Comparison of ENCODE assay signal across 3 fruit fly cellular contexts in genomic region chrX:5418555-5419044, dm6.
A peak's percentile ranks its signal among the peaks of the same experiment; 100 is the strongest.
TF ChIP-seq lines count a peak whose summit lies in the region.

No protein-coding gene starts in this region.

- TF ChIP-seq CTCF in whole organism, embryonic (GFP tag; optimal IDR thresholded peaks at IDR 0.05; lab: Kevin White, UChicago): no peak

TF ChIP-seq in whole organism, adult, 20 proteins besides CTCF, POLR2A, EP300 and RAD21:
- TF ChIP-seq kay (GFP tag; lab: Kevin White, UChicago; ENCODE audit: borderline replicate concordance) (peak; percentile 59), cnc (optimal IDR thresholded peaks at IDR 0.05; lab: Kevin White, UChicago) (peak; percentile 81 to 83), bab1 (GFP tag; optimal IDR thresholded peaks at IDR 0.05; lab: Kevin White, UChicago) (no peak)
TF ChIP-seq in whole organism, adult: peak in this region for 2.

TF ChIP-seq in whole organism, embryonic, 481 proteins besides CTCF, POLR2A, EP300 and RAD21 (continues in another document):
- TF ChIP-seq CG11085 (GFP tag; IDR thresholded peaks at IDR 0.05; lab: Robert Waterston, UW) (no peak), CG7745 (tag; optimal IDR thresholded peaks at IDR 0.05; lab: Kevin White, UChicago) (no peak), trem (tag; optimal IDR thresholded peaks at IDR 0.05; lab: Kevin White, UChicago) (no peak), trh (GFP tag; optimal IDR thresholded peaks at IDR 0.05; lab: Kevin White, UChicago) (no peak), gem (tag; optimal IDR thresholded peaks at IDR 0.05; lab: Kevin White, UChicago) (no peak), CG7928 (GFP tag; optimal IDR thresholded peaks at IDR 0.05; lab: Kevin White, UChicago) (no peak), Aef1 (GFP tag; IDR thresholded peaks at IDR 0.05; lab: Robert Waterston, UW) (no peak), CG8290 (GFP tag; optimal IDR thresholded peaks at IDR 0.05; lab: Kevin White, UChicago) (no peak), CG8290 (tag; optimal IDR thresholded peaks at IDR 0.05; lab: Kevin White, UChicago) (no peak), fd3F (GFP tag; optimal IDR thresholded peaks at IDR 0.05; lab: Kevin White, UChicago) (no peak), Sox100B (GFP tag; optimal IDR thresholded peaks at IDR 0.05; lab: Kevin White, UChicago) (no peak), Lhr (GFP tag; optimal IDR thresholded peaks at IDR 0.05; lab: Kevin White, UChicago) (no peak), CkIIα-i1 (GFP tag; IDR thresholded peaks at IDR 0.05; lab: Robert Waterston, UW) (no peak), NfI (GFP tag; optimal IDR thresholded peaks at IDR 0.05; lab: Kevin White, UChicago) (no peak), B-H2 (GFP tag; optimal IDR thresholded peaks at IDR 0.05; lab: Kevin White, UChicago) (no peak), D (optimal IDR thresholded peaks at IDR 0.05; lab: Kevin White, UChicago) (no peak), D (GFP tag; optimal IDR thresholded peaks at IDR 0.05; lab: Kevin White, UChicago) (no peak), crol (GFP tag; IDR thresholded peaks at IDR 0.05; lab: Robert Waterston, UW) (peak; percentile 6; the same call in 1 of the 2 replicates), cato (GFP tag; optimal IDR thresholded peaks at IDR 0.05; lab: Kevin White, UChicago; ENCODE audit: borderline replicate concordance) (no peak), Atf-2 (GFP tag; optimal IDR thresholded peaks at IDR 0.05; lab: Kevin White, UChicago) (no peak), wek (GFP tag; optimal IDR thresholded peaks at IDR 0.05; lab: Kevin White, UChicago) (no peak), Awh (GFP tag; IDR thresholded peaks at IDR 0.05; lab: Robert Waterston, UW) (0 out of 2 replicates have a peak, but pooled peaks have one; percentile 8), Mes4 (GFP tag; optimal IDR thresholded peaks at IDR 0.05; lab: Kevin White, UChicago) (no peak), CG18619 (GFP tag; optimal IDR thresholded peaks at IDR 0.05; lab: Kevin White, UChicago) (no peak), CG1233 (GFP tag; optimal IDR thresholded peaks at IDR 0.05; lab: Kevin White, UChicago) (no peak), slou (GFP tag; optimal IDR thresholded peaks at IDR 0.05; lab: Kevin White, UChicago) (no peak), CG3163 (GFP tag; optimal IDR thresholded peaks at IDR 0.05; lab: Kevin White, UChicago) (peak; percentile 73), tap (tag; optimal IDR thresholded peaks at IDR 0.05; lab: Kevin White, UChicago) (no peak), Sry-β (GFP tag; optimal IDR thresholded peaks at IDR 0.05; lab: Kevin White, UChicago) (no peak), Dad (GFP tag; optimal IDR thresholded peaks at IDR 0.05; lab: Kevin White, UChicago) (no peak), mld (GFP tag; IDR thresholded peaks at IDR 0.05; lab: Robert Waterston, UW; ENCODE audit: partially characterized antibody) (0 out of 3 replicates have a peak, but pooled peaks have one; percentile 39), twi (tag; optimal IDR thresholded peaks at IDR 0.05; lab: Kevin White, UChicago) (no peak), CG12744 (GFP tag; optimal IDR thresholded peaks at IDR 0.05; lab: Kevin White, UChicago) (no peak), Hr51 (GFP tag; optimal IDR thresholded peaks at IDR 0.05; lab: Kevin White, UChicago) (no peak), BEAF-32 (GFP tag; optimal IDR thresholded peaks at IDR 0.05; lab: Kevin White, UChicago) (no peak), CG14014 (GFP tag; IDR thresholded peaks at IDR 0.05; lab: Robert Waterston, UW) (no peak), insv (GFP tag; optimal IDR thresholded peaks at IDR 0.05; lab: Kevin White, UChicago) (no peak), CG6654 (GFP tag; optimal IDR thresholded peaks at IDR 0.05; lab: Kevin White, UChicago) (no peak), CG5245 (GFP tag; optimal IDR thresholded peaks at IDR 0.05; lab: Kevin White, UChicago) (no peak), CG1792 (GFP tag; optimal IDR thresholded peaks at IDR 0.05; lab: Kevin White, UChicago) (no peak), Trl (optimal IDR thresholded peaks at IDR 0.05; lab: Kevin White, UChicago) (peak in 1 of 2 experiments; percentile 39), Trl (GFP tag; optimal IDR thresholded peaks at IDR 0.05; lab: Kevin White, UChicago) (no peak), slp2 (GFP tag; optimal IDR thresholded peaks at IDR 0.05; lab: Kevin White, UChicago) (no peak), stwl (tag; optimal IDR thresholded peaks at IDR 0.05; lab: Kevin White, UChicago) (no peak), nom (GFP tag; optimal IDR thresholded peaks at IDR 0.05; lab: Kevin White, UChicago) (peak; percentile 28), Hr3 (GFP tag; optimal IDR thresholded peaks at IDR 0.05; lab: Kevin White, UChicago) (no peak)

TF ChIP-seq in whole organism, prepupa, 60 proteins besides CTCF, POLR2A, EP300 and RAD21:
- TF ChIP-seq svp (GFP tag; lab: Kevin White, UChicago) (peak; percentile 84), CG6276 (GFP tag; optimal IDR thresholded peaks at IDR 0.05; lab: Kevin White, UChicago) (no peak), Sox14 (GFP tag; optimal IDR thresholded peaks at IDR 0.05; lab: Kevin White, UChicago) (peak; percentile 42), acj6 (GFP tag; optimal IDR thresholded peaks at IDR 0.05; lab: Kevin White, UChicago) (no peak)
